Worm (Caenorhabditis elegans) whole organism, L2 larva: ENCODE data around the gene aps-2.

ENCODE experiments used
- C34F6.9 ChIP-seq: fragments of 150-350 bp; optimal IDR thresholded peaks from 2 replicates; lab custom pipeline; 2014; ENCODE audit warnings: missing biosample characterization, missing genetic modification characterization
- F13H6.1 ChIP-seq: sonication (generic microtip); optimal IDR thresholded peaks from 2 replicates; lab custom pipeline; 2016; ENCODE audit warnings: missing genetic modification characterization, missing compliant biosample characterization
- R02D3.7 ChIP-seq: fragments of 150-350 bp; optimal IDR thresholded peaks from 2 replicates; lab custom pipeline; 2014; ENCODE audit warnings: missing biosample characterization, missing genetic modification characterization
- alr-1 ChIP-seq: fragments of 150-350 bp; optimal IDR thresholded peaks from 2 replicates; lab custom pipeline; 2014; ENCODE audit warnings: missing biosample characterization, missing genetic modification characterization
- aly-2 ChIP-seq: fragments of 150-350 bp; optimal IDR thresholded peaks from 2 replicates; lab custom pipeline; 2014; ENCODE audit warnings: missing biosample characterization, missing genetic modification characterization
- ama-1 ChIP-seq: fragments of 150-350 bp; optimal IDR thresholded peaks from 2 replicates; lab custom pipeline; 2018; ENCODE audit warnings: inconsistent platforms
- blmp-1 ChIP-seq: sonication (generic microtip); optimal IDR thresholded peaks from 2 replicates; lab custom pipeline; 2017; ENCODE audit warnings: missing genetic modification characterization, mild to moderate bottlenecking, missing compliant biosample characterization, antibody characterized with exemption, moderate library complexity; ENCODE audit not compliant: insufficient read depth
- ceh-16 ChIP-seq: fragments of 150-350 bp; optimal IDR thresholded peaks from 2 replicates; lab custom pipeline; 2014; ENCODE audit warnings: missing biosample characterization, missing genetic modification characterization
- ceh-82 ChIP-seq: fragments of 150-350 bp; optimal IDR thresholded peaks from 2 replicates; lab custom pipeline; 2014; ENCODE audit warnings: missing biosample characterization, missing genetic modification characterization
- crh-2 ChIP-seq: sonication (generic microtip); optimal IDR thresholded peaks from 2 replicates; lab custom pipeline; 2017; ENCODE audit warnings: missing biosample characterization, missing genetic modification characterization
- dmd-4 ChIP-seq: sonication (generic microtip); optimal IDR thresholded peaks from 2 replicates; lab custom pipeline; 2017; ENCODE audit warnings: missing biosample characterization, missing genetic modification characterization
- elt-1 ChIP-seq: fragments of 150-350 bp; optimal IDR thresholded peaks from 2 replicates; lab custom pipeline; 2014; ENCODE audit warnings: missing biosample characterization, missing genetic modification characterization
- elt-3 ChIP-seq: sonication (generic microtip); optimal IDR thresholded peaks from 2 replicates; lab custom pipeline; 2017; ENCODE audit warnings: missing biosample characterization, missing genetic modification characterization
- fos-1 ChIP-seq: fragments of 150-350 bp; optimal IDR thresholded peaks from 2 replicates; lab custom pipeline; 2014; ENCODE audit warnings: missing biosample characterization, missing genetic modification characterization
- lin-11 ChIP-seq: fragments of 150-350 bp; sonication (generic microtip); optimal IDR thresholded peaks from 2 replicates; lab custom pipeline; 2014; ENCODE audit warnings: missing biosample characterization, missing genetic modification characterization, inconsistent platforms, mixed read lengths
- lin-39 ChIP-seq: fragments of 150-350 bp; optimal IDR thresholded peaks from 2 replicates; lab custom pipeline; 2014; ENCODE audit warnings: missing biosample characterization, missing genetic modification reagents, missing genetic modification characterization
- lsy-2 ChIP-seq, 2 experiments: fragments of 150-350 bp in 1 of 2; sonication (generic microtip) in 1 of 2; optimal IDR thresholded peaks; 2 replicates each; lab custom pipeline; 2014 to 2017; ENCODE audit warnings: missing biosample characterization in 2 of 2, missing genetic modification characterization in 2 of 2
- mab-5 ChIP-seq: fragments of 150-350 bp; optimal IDR thresholded peaks from 2 replicates; lab custom pipeline; 2014; ENCODE audit warnings: missing biosample characterization, missing genetic modification characterization
- mdl-1 ChIP-seq, 2 experiments: fragments of 150-350 bp in 1 of 2; sonication (generic microtip) in 1 of 2; optimal IDR thresholded peaks; 2 replicates each; lab custom pipeline; 2017; ENCODE audit warnings: missing biosample characterization in 2 of 2, missing genetic modification characterization in 2 of 2
- nhr-12 ChIP-seq: fragments of 150-350 bp; optimal IDR thresholded peaks from 2 replicates; lab custom pipeline; 2014; ENCODE audit warnings: missing biosample characterization, missing genetic modification characterization
- nhr-129 ChIP-seq: fragments of 150-350 bp; optimal IDR thresholded peaks from 2 replicates; lab custom pipeline; 2014; ENCODE audit warnings: missing biosample characterization, missing genetic modification characterization
- nhr-21 ChIP-seq: fragments of 150-350 bp; optimal IDR thresholded peaks from 2 replicates; lab custom pipeline; 2014; ENCODE audit warnings: missing biosample characterization, missing genetic modification characterization
- nhr-23 ChIP-seq: fragments of 150-350 bp; optimal IDR thresholded peaks from 2 replicates; lab custom pipeline; 2014; ENCODE audit warnings: missing biosample characterization, missing genetic modification reagents, missing genetic modification characterization
- nhr-237 ChIP-seq: fragments of 150-350 bp; optimal IDR thresholded peaks from 2 replicates; lab custom pipeline; 2014; ENCODE audit warnings: missing biosample characterization, missing genetic modification characterization
- peb-1 ChIP-seq: fragments of 150-350 bp; optimal IDR thresholded peaks from 2 replicates; lab custom pipeline; 2014; ENCODE audit warnings: missing biosample characterization, missing genetic modification characterization
- skn-1 ChIP-seq: sonication (generic microtip); optimal IDR thresholded peaks from 2 replicates; lab custom pipeline; 2017; ENCODE audit warnings: missing biosample characterization, missing genetic modification characterization
- sma-3 ChIP-seq: sonication (generic microtip); optimal IDR thresholded peaks from 2 replicates; lab custom pipeline; 2016; ENCODE audit warnings: missing genetic modification reagents, missing genetic modification characterization, missing compliant biosample characterization
- sma-9 ChIP-seq, 2 experiments: fragments of 150-350 bp in 1 of 2; sonication (generic microtip) in 1 of 2; optimal IDR thresholded peaks; 2 replicates each; lab custom pipeline; 2014 to 2016; ENCODE audit warnings: missing genetic modification characterization in 2 of 2, mild to moderate bottlenecking in 1 of 2, missing biosample characterization in 1 of 2, missing compliant biosample characterization in 1 of 2, missing genetic modification reagents in 1 of 2, moderate library complexity in 1 of 2
- snpc-4 ChIP-seq: fragments of 150-350 bp; optimal IDR thresholded peaks from 2 replicates; lab custom pipeline; 2014; ENCODE audit warnings: missing biosample characterization, missing genetic modification characterization
- unc-55 ChIP-seq: fragments of 150-350 bp; sonication (generic microtip); optimal IDR thresholded peaks from 3 replicates; lab custom pipeline; 2014; ENCODE audit warnings: missing biosample characterization, missing genetic modification reagents, missing genetic modification characterization
- unc-62 ChIP-seq: fragments of 150-350 bp; optimal IDR thresholded peaks from 2 replicates; lab custom pipeline; 2014; ENCODE audit warnings: missing biosample characterization, missing genetic modification reagents, missing genetic modification characterization
- zag-1 ChIP-seq: fragments of 150-350 bp; optimal IDR thresholded peaks from 2 replicates; lab custom pipeline; 2014; ENCODE audit warnings: missing biosample characterization, missing genetic modification characterization
- ztf-1 ChIP-seq: fragments of 200-800 bp; sonication (Bioruptor generic); conservative IDR thresholded peaks from 2 replicates; pipeline ENCODE4 v1.3.6; 2022; ENCODE audit warnings: missing genetic modification characterization, missing compliant biosample characterization
- ztf-11 ChIP-seq: sonication (generic microtip); optimal IDR thresholded peaks from 2 replicates; lab custom pipeline; 2017; ENCODE audit warnings: missing biosample characterization, missing genetic modification characterization
- ztf-4 ChIP-seq: fragments of 150-350 bp; optimal IDR thresholded peaks from 2 replicates; lab custom pipeline; 2014; ENCODE audit warnings: missing biosample characterization, missing genetic modification characterization

Gene aps-2

DNA sequence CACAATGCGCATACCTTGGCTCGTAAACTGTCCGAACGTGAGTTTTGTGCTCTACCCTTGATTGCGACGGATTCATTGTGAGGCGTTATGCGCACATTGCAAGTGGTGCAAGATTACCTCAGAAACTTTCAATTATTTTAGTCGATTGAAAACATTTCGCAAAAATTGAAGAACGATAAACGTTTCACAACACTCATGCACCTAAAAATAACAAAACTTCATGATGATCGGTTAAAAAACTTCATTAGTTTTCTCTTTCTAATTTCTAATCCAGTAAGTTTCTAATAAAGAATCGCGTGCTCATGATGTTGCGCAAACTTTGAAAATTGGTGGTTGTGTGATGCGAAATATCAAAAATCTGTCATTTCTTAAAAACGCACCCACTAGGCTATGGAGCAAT is 39.3 kb upstream of the aps-2 start, which contains the start of gene dop-1:
Gene dop-1 (minus strand): TSS at position 101 of the 400 bp plus-strand sequence.
- no peak for TF ChIP-seq ceh-16
- TF ChIP-seq elt-3 (tag; lab: Kevin White, UChicago): no peak
- no peak for TF ChIP-seq lin-39 (tag; lab: Kevin White, UChicago)
- no peak for TF ChIP-seq nhr-21
- TF ChIP-seq crh-2: no peak
- no peak for TF ChIP-seq zag-1
- TF ChIP-seq snpc-4 (tag; lab: Kevin White, UChicago): no peak
- TF ChIP-seq C34F6.9 (tag; lab: Kevin White, UChicago): no peak
- TF ChIP-seq, all 48 proteins: peak for 0

DNA sequence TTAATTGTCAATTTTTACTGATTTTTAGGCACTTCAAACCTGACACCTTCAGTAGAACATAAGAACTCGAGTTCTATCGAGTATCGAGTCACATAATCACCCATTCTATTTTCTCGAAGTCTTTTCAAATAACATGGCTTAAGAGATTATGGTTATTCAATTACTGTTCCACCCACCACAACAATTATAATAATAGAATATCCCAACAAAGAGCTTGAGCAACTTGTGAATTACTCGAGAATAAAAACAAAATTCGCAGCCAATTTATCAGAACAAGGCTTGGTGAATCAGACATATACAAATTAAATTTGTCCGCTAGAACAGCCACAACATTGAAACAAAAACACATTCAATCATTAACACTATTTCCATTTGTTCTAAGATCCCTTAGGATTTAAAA is 33.8 kb upstream of the aps-2 start:
- no peak for TF ChIP-seq zag-1
- no peak for TF ChIP-seq lin-11 (tag; lab: Kevin White, UChicago)
- no peak for TF ChIP-seq blmp-1
- TF ChIP-seq ztf-4 (tag; lab: Kevin White, UChicago): no peak

DNA sequence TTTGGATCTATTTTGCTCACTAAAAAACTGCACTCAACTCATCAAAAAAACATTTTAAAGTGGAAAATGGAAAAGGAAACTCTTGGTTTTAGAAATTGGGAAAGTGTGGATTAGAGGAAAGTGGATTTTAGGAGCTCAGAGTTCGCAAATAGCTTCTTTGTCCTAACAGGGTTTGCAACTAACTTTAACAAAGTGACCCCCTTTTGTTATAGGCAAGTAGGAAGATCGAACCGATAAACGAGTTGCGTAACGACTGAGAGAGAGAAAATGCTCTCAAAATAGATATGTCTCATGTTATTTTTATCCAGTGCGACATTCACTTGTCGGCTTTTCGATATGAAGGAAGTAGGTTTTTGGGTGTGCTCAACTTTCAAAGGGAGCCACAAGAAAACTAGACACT is 31.6 kb upstream of the aps-2 start:
- TF ChIP-seq ceh-82: no peak
- TF ChIP-seq sma-9 (GFP tag; optimal IDR thresholded peaks at IDR 0.05; lab: Kevin White, UChicago): no peak
- no peak for TF ChIP-seq sma-9 (tag; optimal IDR thresholded peaks at IDR 0.05; lab: Kevin White, UChicago)
- no peak for TF ChIP-seq nhr-237 (tag; lab: Kevin White, UChicago)

DNA sequence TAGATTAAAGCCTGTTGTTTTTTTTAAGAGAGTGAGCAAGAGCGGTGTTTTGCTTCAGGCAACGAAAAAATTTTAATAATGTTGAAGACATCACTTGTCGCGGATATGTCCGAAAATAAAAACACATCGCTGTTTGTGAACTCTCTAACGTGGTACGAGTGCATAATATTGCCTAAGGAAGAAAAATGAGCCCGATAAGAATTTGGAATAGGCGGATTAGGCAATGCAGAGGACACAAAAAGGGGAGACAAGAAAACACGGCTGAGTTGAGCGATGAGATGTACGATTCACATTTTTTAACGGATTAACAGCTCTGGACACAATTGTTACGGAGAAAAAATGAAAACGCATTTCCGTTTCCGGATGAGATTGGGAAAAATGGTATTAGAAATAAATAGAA is 30.7 kb upstream of the aps-2 start:
- TF ChIP-seq ceh-16 (no peak), nhr-23 (no peak), nhr-237 (tag; lab: Kevin White, UChicago) (no peak), lsy-2 (tag; optimal IDR thresholded peaks at IDR 0.05; lab: Kevin White, UChicago) (no peak), R02D3.7 (tag; lab: Kevin White, UChicago) (no peak), ztf-11 (no peak), lin-39 (tag; lab: Kevin White, UChicago) (no peak), alr-1 (tag; lab: Kevin White, UChicago) (no peak), peb-1 (tag; lab: Kevin White, UChicago) (no peak), fos-1 (tag; lab: Kevin White, UChicago) (no peak)

DNA sequence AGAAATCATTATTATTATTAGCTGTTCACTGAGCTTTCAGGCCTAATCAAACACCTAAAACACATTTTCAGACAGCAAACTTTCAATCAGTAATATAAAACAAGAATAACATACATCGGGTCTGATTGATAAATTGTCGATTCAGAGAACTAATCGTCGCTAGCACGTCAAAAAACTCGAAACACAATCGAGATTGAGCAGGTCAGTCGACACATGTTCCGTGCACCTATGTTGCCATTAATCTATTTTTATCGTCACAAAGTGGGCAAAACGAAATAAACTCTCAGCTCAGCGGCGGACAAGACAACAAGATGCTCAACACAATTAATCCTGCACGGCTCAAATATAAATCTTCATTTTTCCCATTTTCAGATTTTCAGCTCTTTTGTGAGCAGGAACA is 28.7 kb upstream of the aps-2 start:
- TF ChIP-seq mab-5 (tag; lab: Kevin White, UChicago): no peak
- TF ChIP-seq nhr-23: no peak
- no peak for TF ChIP-seq C34F6.9 (tag; lab: Kevin White, UChicago)
- TF ChIP-seq ztf-1: no peak
- TF ChIP-seq zag-1: no peak
- no peak for TF ChIP-seq elt-3 (tag; lab: Kevin White, UChicago)
- no peak for TF ChIP-seq dmd-4
- TF ChIP-seq ama-1 (lab: Kevin White, UChicago): no peak
- no peak for TF ChIP-seq unc-55 (GFP tag; lab: Kevin White, UChicago)
- no peak for TF ChIP-seq sma-9 (GFP tag; optimal IDR thresholded peaks at IDR 0.05; lab: Kevin White, UChicago)
- no peak for TF ChIP-seq sma-9 (tag; optimal IDR thresholded peaks at IDR 0.05; lab: Kevin White, UChicago)
- no peak for TF ChIP-seq unc-62 (GFP tag; lab: Kevin White, UChicago)
- TF ChIP-seq mdl-1 (tag; optimal IDR thresholded peaks at IDR 0.05; lab: Kevin White, UChicago): no peak
- no peak for TF ChIP-seq skn-1
- TF ChIP-seq F13H6.1 (tag; lab: Kevin White, UChicago): no peak
- no peak for TF ChIP-seq elt-1
- no peak for TF ChIP-seq peb-1 (tag; lab: Kevin White, UChicago)
- TF ChIP-seq ceh-16: no peak
- TF ChIP-seq lsy-2 (tag; optimal IDR thresholded peaks at IDR 0.05; lab: Kevin White, UChicago): no peak
- TF ChIP-seq ceh-82: no peak
- no peak for TF ChIP-seq nhr-12 (tag; lab: Kevin White, UChicago)
- TF ChIP-seq, all 48 proteins: peak for 0

DNA sequence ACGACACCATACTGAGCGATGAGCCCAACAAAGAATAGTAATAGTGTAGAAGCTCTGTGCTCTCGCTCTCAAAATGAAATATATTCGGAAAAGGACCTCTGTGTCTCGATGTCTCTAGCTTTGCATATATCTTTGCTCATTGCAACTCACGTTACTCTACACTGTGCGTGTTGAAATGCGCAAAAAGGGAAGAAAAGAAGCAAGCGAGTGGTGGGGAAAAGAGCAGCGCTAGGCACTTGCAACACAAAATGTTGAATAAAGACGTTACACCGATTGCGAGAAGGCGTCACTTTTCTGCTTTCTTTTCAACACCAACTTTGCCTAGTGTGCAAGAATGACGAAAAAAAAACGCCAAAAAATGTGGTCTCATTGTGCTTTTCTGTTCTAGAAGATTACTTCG is 23.5 kb upstream of the aps-2 start:
- TF ChIP-seq unc-55 (GFP tag; lab: Kevin White, UChicago): peak; percentile 18
- peak; percentile 8 for TF ChIP-seq nhr-129 (tag; lab: Kevin White, UChicago)
- TF ChIP-seq crh-2: no peak
- TF ChIP-seq sma-3 (GFP tag; lab: Kevin White, UChicago): no peak
- TF ChIP-seq zag-1: peak; percentile 8
- no peak for TF ChIP-seq aly-2
